Worm (Caenorhabditis elegans) whole organism, L4 larva: ENCODE results near the gene ttn-1.

ENCODE experiments used
- R02D3.7 ChIP-seq: fragments of 150-350 bp; sonication (generic microtip); optimal IDR thresholded peaks from 3 replicates; lab custom pipeline; 2014; ENCODE audit warnings: missing biosample characterization, missing genetic modification characterization
- T26A8.4 ChIP-seq: fragments of 200-800 bp; sonication (Bioruptor generic); IDR thresholded peaks from 2 replicates; pipeline ENCODE4 v1.3.6; 2022; ENCODE audit warnings: missing genetic modification characterization, missing compliant biosample characterization
- Y105C5A.15 ChIP-seq: fragments of 200-800 bp; sonication (Bioruptor generic); IDR thresholded peaks from 2 replicates; pipeline ENCODE4 v1.3.6; 2022; ENCODE audit warnings: missing genetic modification characterization, missing compliant biosample characterization
- Y5F2A.4 ChIP-seq: fragments of 200-800 bp; sonication (Bioruptor generic); optimal IDR thresholded peaks from 2 replicates; lab custom pipeline; 2018; ENCODE audit warnings: mild to moderate bottlenecking, missing genetic modification characterization, missing compliant biosample characterization
- Y75B8A.6 ChIP-seq: fragments of 200-800 bp; sonication (Bioruptor generic); IDR thresholded peaks from 2 replicates; pipeline ENCODE4 v1.3.6; 2022; ENCODE audit warnings: missing genetic modification reagents, missing genetic modification characterization, missing compliant biosample characterization
- aha-1 ChIP-seq: fragments of 150-350 bp; peaks from one replicate; lab custom pipeline; 2014; ENCODE audit warnings: missing biosample characterization, missing genetic modification characterization
- attf-4 ChIP-seq: sonication (generic microtip); optimal IDR thresholded peaks from 3 replicates; lab custom pipeline; 2017; ENCODE audit warnings: missing biosample characterization, missing genetic modification characterization
- ceh-32 ChIP-seq: sonication (generic microtip); optimal IDR thresholded peaks from 2 replicates; lab custom pipeline; 2016; ENCODE audit warnings: mild to moderate bottlenecking, missing genetic modification characterization, missing compliant biosample characterization; ENCODE audit not compliant: poor library complexity
- ceh-82 ChIP-seq: sonication (generic microtip); optimal IDR thresholded peaks from 2 replicates; lab custom pipeline; 2017; ENCODE audit warnings: missing biosample characterization, missing genetic modification characterization
- daf-16 ChIP-seq, 3 experiments: sonication (generic microtip); optimal IDR thresholded peaks; 2 replicates each; lab custom pipeline; 2016 to 2017; ENCODE audit warnings: missing genetic modification characterization in 3 of 3, missing genetic modification reagents in 3 of 3, mild to moderate bottlenecking in 2 of 3, missing compliant biosample characterization in 2 of 3, missing biosample characterization in 1 of 3, moderate library complexity in 1 of 3
- daf-8 ChIP-seq: fragments of 200-800 bp; sonication (Bioruptor generic); IDR thresholded peaks from 2 replicates; pipeline ENCODE4 v1.3.6; 2022; ENCODE audit warnings: missing genetic modification characterization, missing compliant biosample characterization
- dmd-6 ChIP-seq: fragments of 200-800 bp; sonication (Bioruptor generic); IDR thresholded peaks from 2 replicates; pipeline ENCODE4 v1.3.6; 2022; ENCODE audit warnings: missing genetic modification reagents, missing genetic modification characterization, missing compliant biosample characterization
- dve-1 ChIP-seq: sonication (generic microtip); optimal IDR thresholded peaks from 2 replicates; lab custom pipeline; 2017; ENCODE audit warnings: antibody characterized with exemption, mild to moderate bottlenecking, missing genetic modification characterization, missing compliant biosample characterization; ENCODE audit not compliant: insufficient read depth
- egl-27 ChIP-seq: sonication (generic microtip); optimal IDR thresholded peaks from 3 replicates; lab custom pipeline; 2017; ENCODE audit warnings: missing biosample characterization, missing genetic modification reagents, missing genetic modification characterization
- hlh-11 ChIP-seq: fragments of 200-800 bp; sonication (Bioruptor generic); optimal IDR thresholded peaks from 2 replicates; lab custom pipeline; 2018; ENCODE audit warnings: mild to moderate bottlenecking, missing genetic modification characterization, missing compliant biosample characterization
- hlh-30 ChIP-seq: sonication (generic microtip); optimal IDR thresholded peaks from 2 replicates; lab custom pipeline; 2017; ENCODE audit warnings: antibody characterized with exemption, mild to moderate bottlenecking, missing genetic modification characterization, missing compliant biosample characterization; ENCODE audit not compliant: insufficient read depth
- lim-7 ChIP-seq: fragments of 200-800 bp; sonication (Bioruptor generic); IDR thresholded peaks from 2 replicates; pipeline ENCODE4 v1.3.6; 2022; ENCODE audit warnings: missing genetic modification characterization, missing compliant biosample characterization
- lin-15B ChIP-seq: fragments of 150-350 bp; sonication (generic microtip); optimal IDR thresholded peaks from 3 replicates; lab custom pipeline; 2014; ENCODE audit warnings: missing biosample characterization, missing genetic modification characterization
- lsy-2 ChIP-seq, 2 experiments: fragments of 150-350 bp in 1 of 2; sonication (generic microtip) in 1 of 2; optimal IDR thresholded peaks; 2 replicates each; lab custom pipeline; 2014 to 2017; ENCODE audit warnings: missing biosample characterization in 2 of 2, missing genetic modification characterization in 2 of 2
- mdl-1 ChIP-seq, 2 experiments: fragments of 150-350 bp in 1 of 2; sonication (generic microtip) in 1 of 2; optimal IDR thresholded peaks; 2 replicates each; lab custom pipeline; 2014 to 2017; ENCODE audit warnings: missing biosample characterization in 2 of 2, missing genetic modification characterization in 2 of 2
- mep-1 ChIP-seq: fragments of 150-350 bp; sonication (generic microtip); optimal IDR thresholded peaks from 3 replicates; lab custom pipeline; 2014; ENCODE audit warnings: missing biosample characterization, missing genetic modification characterization
- mes-2 ChIP-seq: sonication (generic microtip); optimal IDR thresholded peaks from 2 replicates; lab custom pipeline; 2016; ENCODE audit warnings: missing genotype, mild to moderate bottlenecking, missing genetic modification characterization, missing compliant biosample characterization; ENCODE audit not compliant: poor library complexity, severe bottlenecking
- mxl-3 ChIP-seq: fragments of 200-800 bp; sonication (Bioruptor generic); optimal IDR thresholded peaks from 2 replicates; lab custom pipeline; 2018; ENCODE audit warnings: mild to moderate bottlenecking, missing genetic modification characterization, missing compliant biosample characterization
- nhr-10 ChIP-seq: fragments of 150-350 bp; optimal IDR thresholded peaks from 2 replicates; lab custom pipeline; 2014; ENCODE audit warnings: missing biosample characterization, missing genetic modification characterization
- nhr-102 ChIP-seq: sonication (generic microtip); optimal IDR thresholded peaks from 2 replicates; lab custom pipeline; 2016; ENCODE audit warnings: mild to moderate bottlenecking, missing genetic modification characterization, moderate library complexity, missing compliant biosample characterization
- nhr-25 ChIP-seq: sonication (generic microtip); optimal IDR thresholded peaks from 2 replicates; lab custom pipeline; 2017; ENCODE audit warnings: missing genetic modification characterization, mild to moderate bottlenecking, missing compliant biosample characterization, antibody characterized with exemption, moderate library complexity, borderline replicate concordance; ENCODE audit not compliant: insufficient read depth
- nhr-28 ChIP-seq: fragments of 150-350 bp; optimal IDR thresholded peaks from 2 replicates; lab custom pipeline; 2014; ENCODE audit warnings: missing biosample characterization, missing genetic modification characterization
- nhr-41 ChIP-seq: fragments of 200-800 bp; sonication (Bioruptor generic); IDR thresholded peaks from 2 replicates; pipeline ENCODE4 v1.3.6; 2022; ENCODE audit warnings: missing genetic modification reagents, missing genetic modification characterization, missing compliant biosample characterization
- nhr-42 ChIP-seq: fragments of 200-800 bp; sonication (Bioruptor generic); IDR thresholded peaks from 2 replicates; pipeline ENCODE4 v1.3.6; 2022; ENCODE audit warnings: missing genetic modification characterization, missing compliant biosample characterization
- nhr-48 ChIP-seq: sonication (generic microtip); optimal IDR thresholded peaks from 2 replicates; lab custom pipeline; 2016; ENCODE audit warnings: mild to moderate bottlenecking, missing genetic modification characterization, missing compliant biosample characterization
- nhr-77 ChIP-seq: fragments of 150-350 bp; optimal IDR thresholded peaks from 2 replicates; lab custom pipeline; 2014; ENCODE audit warnings: missing biosample characterization, missing genetic modification characterization
- php-3 ChIP-seq: fragments of 200-800 bp; sonication (Bioruptor generic); IDR thresholded peaks from 2 replicates; pipeline ENCODE4 v1.3.6; 2022; ENCODE audit warnings: missing genetic modification reagents, missing genetic modification characterization, missing compliant biosample characterization
- pqm-1 ChIP-seq: sonication (generic microtip); optimal IDR thresholded peaks from 2 replicates; lab custom pipeline; 2017; ENCODE audit warnings: missing biosample characterization, missing genetic modification characterization
- rbr-2 ChIP-seq: sonication (generic microtip); optimal IDR thresholded peaks from 2 replicates; lab custom pipeline; 2016; ENCODE audit warnings: missing genotype, missing genetic modification characterization, missing compliant biosample characterization
- saeg-2 ChIP-seq: fragments of 200-800 bp; sonication (Bioruptor generic); IDR thresholded peaks from 2 replicates; pipeline ENCODE4 v1.3.6; 2022; ENCODE audit warnings: missing genetic modification reagents, missing genetic modification characterization, missing compliant biosample characterization
- unc-130 ChIP-seq: sonication (generic microtip); optimal IDR thresholded peaks from 2 replicates; lab custom pipeline; 2016; ENCODE audit warnings: missing genetic modification reagents, missing genetic modification characterization, missing compliant biosample characterization
- unc-39 ChIP-seq: sonication (generic microtip); optimal IDR thresholded peaks from 2 replicates; lab custom pipeline; 2017; ENCODE audit warnings: missing biosample characterization, missing genetic modification characterization
- unc-62 ChIP-seq, 3 experiments: fragments of 150-350 bp in 1 of 3; sonication (generic microtip); optimal IDR thresholded peaks in 2 of 3; peaks in 1 of 3; 1 replicate in 1 of 3; 2 replicates in 2 of 3; lab custom pipeline; 2014 to 2017; ENCODE audit warnings: missing biosample characterization in 3 of 3, missing genetic modification characterization in 3 of 3, missing genetic modification reagents in 3 of 3, missing genotype in 1 of 3

Gene ttn-1

DNA sequence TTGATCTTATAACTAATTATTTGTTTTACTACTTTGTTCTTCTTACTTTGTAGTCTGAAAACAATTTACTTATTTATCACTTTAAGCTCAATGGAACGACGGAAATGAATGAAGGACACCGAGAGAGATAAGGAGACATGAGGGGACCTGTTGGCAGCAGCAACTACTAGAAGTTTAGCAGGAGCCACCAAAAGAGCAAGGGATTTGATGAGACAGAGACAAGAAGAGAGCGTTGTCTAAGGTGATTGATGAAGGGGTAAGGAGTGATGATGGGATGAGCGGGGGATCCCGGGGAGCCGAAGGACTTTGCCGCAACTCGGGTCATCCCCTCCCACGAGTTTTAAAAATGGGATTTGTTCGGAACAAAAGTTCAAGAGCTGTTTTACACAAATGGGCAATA lies at the start of gene ttn-1:
TSS of gene ttn-1 (minus strand) at position 60 of the 400 bp plus-strand sequence.
- TF ChIP-seq Y75B8A.6: no peak
- peak in 1 of 2 experiments; percentile 97 for TF ChIP-seq unc-62 (GFP tag; optimal IDR thresholded peaks at IDR 0.05 in 1 of 2; lab: Kevin White, UChicago)
- TF ChIP-seq unc-62 (tag; optimal IDR thresholded peaks at IDR 0.05; lab: Kevin White, UChicago): no peak
- peak; percentile 11 for TF ChIP-seq hlh-11 (tag; lab: Kevin White, UChicago)

DNA sequence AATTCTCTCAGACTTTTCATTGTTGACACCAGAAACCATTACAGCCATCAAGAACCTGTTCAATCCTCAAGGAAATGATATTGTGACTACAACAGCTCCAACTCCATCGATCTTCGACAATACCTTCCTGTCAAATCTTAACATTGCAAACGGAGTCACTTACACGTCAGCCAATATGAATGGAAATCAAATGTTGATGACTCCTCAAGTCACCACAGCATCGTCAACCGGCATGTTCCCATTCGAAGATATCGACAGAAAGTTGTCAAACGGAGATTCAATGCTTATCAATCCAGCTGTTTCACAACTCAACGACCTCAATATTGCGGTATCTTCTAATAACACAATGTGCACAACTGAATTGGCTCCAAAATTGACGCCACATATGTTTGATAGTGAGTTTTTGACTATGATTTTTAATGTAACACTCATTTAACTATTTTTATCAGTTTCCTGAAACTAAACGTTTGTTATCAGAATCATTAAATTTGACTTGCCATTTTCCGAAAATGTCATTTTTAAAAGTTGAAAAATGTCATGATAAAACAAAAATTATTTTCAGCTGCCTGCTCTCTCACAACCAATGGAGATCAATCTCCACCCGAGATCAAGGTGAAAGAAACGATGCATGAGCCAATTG lies 48.6 kb upstream of the ttn-1 start:
- peak; percentile 94 for TF ChIP-seq aha-1
- TF ChIP-seq dmd-6 (GFP tag; lab: Robert Waterston, UW): peak; percentile 85
- TF ChIP-seq php-3 (GFP tag; lab: Robert Waterston, UW): peak; percentile 57; the same call in 1 of the 2 replicates
- TF ChIP-seq lim-7 (GFP tag; lab: Robert Waterston, UW): no peak
- TF ChIP-seq nhr-28 (tag; lab: Kevin White, UChicago): peak; percentile 75
- TF ChIP-seq saeg-2: no peak
- TF ChIP-seq nhr-77 (tag; lab: Kevin White, UChicago): peak; percentile 69
- TF ChIP-seq ceh-32 (tag; lab: Kevin White, UChicago): no peak
- peak in 1 of 2 experiments; percentile 90 for TF ChIP-seq unc-62 (GFP tag; optimal IDR thresholded peaks at IDR 0.05 in 1 of 2; lab: Kevin White, UChicago)
- TF ChIP-seq unc-62 (tag; optimal IDR thresholded peaks at IDR 0.05; lab: Kevin White, UChicago): no peak
- TF ChIP-seq nhr-41 (GFP tag; lab: Robert Waterston, UW): no peak
- TF ChIP-seq ceh-82: no peak
- no peak for TF ChIP-seq lin-15B (tag; lab: Kevin White, UChicago)
- no peak for TF ChIP-seq nhr-10 (tag; lab: Kevin White, UChicago)
- no peak for TF ChIP-seq R02D3.7 (tag; lab: Kevin White, UChicago)
- TF ChIP-seq nhr-102 (tag; lab: Kevin White, UChicago): no peak
- peak; percentile 66 for TF ChIP-seq nhr-48 (tag; lab: Kevin White, UChicago)
- TF ChIP-seq hlh-11 (tag; lab: Kevin White, UChicago): peak; percentile 37
- peak; percentile 82 for TF ChIP-seq pqm-1 (tag; lab: Kevin White, UChicago)
- no peak for TF ChIP-seq daf-16 (GFP tag; optimal IDR thresholded peaks at IDR 0.05; lab: Kevin White, UChicago)
- peak; percentile 45 for TF ChIP-seq daf-16 (tag; optimal IDR thresholded peaks at IDR 0.05; lab: Kevin White, UChicago)
- TF ChIP-seq dve-1: peak; percentile 69
- no peak for TF ChIP-seq egl-27 (tag; lab: Kevin White, UChicago)

ce11 chrV:6249135-6249534 lies 46.7 kb upstream of the ttn-1 start:
- TF ChIP-seq unc-62 (GFP tag; optimal IDR thresholded peaks at IDR 0.05 in 1 of 2; lab: Kevin White, UChicago): peak in 1 of 2 experiments; percentile 95
- TF ChIP-seq unc-62 (tag; optimal IDR thresholded peaks at IDR 0.05; lab: Kevin White, UChicago): no peak
- no peak for TF ChIP-seq unc-130 (GFP tag; lab: Kevin White, UChicago)
- TF ChIP-seq nhr-42: no peak

ce11 chrV:6248714-6249113 lies 46.3 kb upstream of the ttn-1 start:
- TF ChIP-seq nhr-48 (tag; lab: Kevin White, UChicago): peak; percentile 8
- TF ChIP-seq T26A8.4 (GFP tag; lab: Robert Waterston, UW): no peak
- TF ChIP-seq hlh-11 (tag; lab: Kevin White, UChicago): peak; percentile 42
- TF ChIP-seq Y105C5A.15 (GFP tag; lab: Robert Waterston, UW): no peak
- no peak for TF ChIP-seq daf-16 (GFP tag; optimal IDR thresholded peaks at IDR 0.05; lab: Kevin White, UChicago)
- peak; percentile 53 for TF ChIP-seq daf-16 (tag; optimal IDR thresholded peaks at IDR 0.05; lab: Kevin White, UChicago)
- TF ChIP-seq dve-1: peak; percentile 10
- TF ChIP-seq nhr-28 (tag; lab: Kevin White, UChicago): peak; percentile 50
- TF ChIP-seq dmd-6 (GFP tag; lab: Robert Waterston, UW): peak; percentile 19; the same call in 1 of the 2 replicates
- TF ChIP-seq hlh-30 (tag; lab: Kevin White, UChicago): peak; percentile 64
- peak in 1 of 2 experiments; percentile 16 for TF ChIP-seq mdl-1 (tag; optimal IDR thresholded peaks at IDR 0.05; lab: Kevin White, UChicago)

- TF ChIP-seq attf-4 (tag; lab: Kevin White, UChicago): no peak
- TF ChIP-seq nhr-25: peak; percentile 65
- TF ChIP-seq dmd-6 (GFP tag; lab: Robert Waterston, UW): peak; percentile 97
- no peak for TF ChIP-seq lin-15B (tag; lab: Kevin White, UChicago)
- TF ChIP-seq lsy-2 (tag; optimal IDR thresholded peaks at IDR 0.05; lab: Kevin White, UChicago): peak in 1 of 2 experiments; percentile 75
- TF ChIP-seq mep-1 (tag; lab: Kevin White, UChicago): peak; percentile 33
- no peak for TF ChIP-seq rbr-2 (tag; lab: Kevin White, UChicago)
- TF ChIP-seq mxl-3 (GFP tag; lab: Kevin White, UChicago): peak; percentile 78
- TF ChIP-seq Y5F2A.4: no peak
- TF ChIP-seq nhr-77 (tag; lab: Kevin White, UChicago): no peak
- no peak for TF ChIP-seq R02D3.7 (tag; lab: Kevin White, UChicago)
- TF ChIP-seq daf-8: no peak
- peak; percentile 88 for TF ChIP-seq hlh-11 (tag; lab: Kevin White, UChicago)
- peak; percentile 39 for TF ChIP-seq mes-2 (tag; lab: Kevin White, UChicago)
- TF ChIP-seq aha-1: peak; percentile 100
- peak; percentile 4 for TF ChIP-seq nhr-102 (tag; lab: Kevin White, UChicago)
- no peak for TF ChIP-seq unc-39 (tag; lab: Kevin White, UChicago)
These were observed 45.0 kb upstream of the ttn-1 start for ce11 chrV:6247397-6247796.
